Worm (Caenorhabditis elegans): ENCODE measurements around the gene dct-19.

- TF ChIP-seq T22C8.4 (GFP tag; IDR thresholded peaks at IDR 0.05) (no peak), med-1 (GFP tag; optimal IDR thresholded peaks at IDR 0.05; ENCODE audit: insufficient read depth) (no peak), tab-1 (GFP tag; IDR thresholded peaks at IDR 0.05) (no peak), flt-1 (GFP tag; IDR thresholded peaks at IDR 0.05) (no peak), klf-2 (GFP tag; conservative IDR thresholded peaks at IDR 0.05) (no peak), ref-1 (GFP tag; conservative IDR thresholded peaks at IDR 0.05) (no peak)
Measured at ce11 chrIV:12911990-12912389, 30.7 kb upstream of the dct-19 start, which contains the start of gene K08D8.5.

Data from whole organism, midembryonic.